Fruit fly (Drosophila melanogaster) whole organism, adult: ENCODE results near the gene CG15760.
A peak's percentile ranks its signal among the peaks of the same experiment; 100 is the strongest.

Experiments
- CG11617 ChIP-seq: fragments of 200-800 bp; sonication (Bioruptor generic); optimal IDR thresholded peaks from 2 replicates; lab custom pipeline; 2017; ENCODE audit warnings: mild to moderate bottlenecking, missing biosample characterization, missing genetic modification reagents, missing genetic modification characterization
- CG12768 ChIP-seq: fragments of 200-800 bp; sonication (Bioruptor generic); optimal IDR thresholded peaks from 2 replicates; lab custom pipeline; 2017; ENCODE audit warnings: missing biosample characterization, missing genetic modification characterization, mild to moderate bottlenecking, moderate library complexity, missing genetic modification reagents
- CG14711 ChIP-seq: fragments of 200-800 bp; sonication (Bioruptor generic); optimal IDR thresholded peaks from 2 replicates; lab custom pipeline; 2018; ENCODE audit warnings: missing biosample characterization, mild to moderate bottlenecking, missing genetic modification characterization, moderate library complexity
- CG1620 ChIP-seq: fragments of 200-800 bp; sonication (Bioruptor generic); optimal IDR thresholded peaks from 2 replicates; lab custom pipeline; 2016; ENCODE audit warnings: missing biosample characterization, missing genetic modification characterization
- CG33017 ChIP-seq: fragments of 200-800 bp; sonication (Bioruptor generic); optimal IDR thresholded peaks from 2 replicates; lab custom pipeline; 2018; ENCODE audit warnings: missing biosample characterization, mild to moderate bottlenecking, missing genetic modification characterization, moderate library complexity
- CG5204 ChIP-seq: fragments of 200-800 bp; sonication (Bioruptor generic); optimal IDR thresholded peaks from 2 replicates; lab custom pipeline; 2016; ENCODE audit warnings: missing biosample characterization, missing genetic modification characterization
- CG7045 ChIP-seq: fragments of 200-800 bp; sonication (Bioruptor generic); optimal IDR thresholded peaks from 2 replicates; lab custom pipeline; 2017; ENCODE audit warnings: missing biosample characterization, mild to moderate bottlenecking, missing genetic modification characterization
- CG7101 ChIP-seq: fragments of 200-800 bp; sonication (Bioruptor generic); optimal IDR thresholded peaks from 2 replicates; lab custom pipeline; 2018; ENCODE audit warnings: missing biosample characterization, mild to moderate bottlenecking, missing genetic modification characterization, moderate library complexity
- Clk ChIP-seq: fragments of 200-800 bp; sonication (Bioruptor generic); optimal IDR thresholded peaks from 2 replicates; lab custom pipeline; 2017; ENCODE audit warnings: missing biosample characterization, missing genetic modification characterization
- Crg-1 ChIP-seq: fragments of 200-800 bp; sonication (Bioruptor generic); optimal IDR thresholded peaks from 2 replicates; lab custom pipeline; 2016; ENCODE audit warnings: missing biosample characterization, missing genetic modification characterization
- Hr96 ChIP-seq: fragments of 200-800 bp; sonication (Bioruptor generic); optimal IDR thresholded peaks from 2 replicates; lab custom pipeline; 2016; ENCODE audit warnings: missing biosample characterization, missing genetic modification characterization
- Mnt ChIP-seq: fragments of 200-800 bp; sonication (Bioruptor generic); optimal IDR thresholded peaks from 2 replicates; lab custom pipeline; 2016; ENCODE audit warnings: missing biosample characterization, mild to moderate bottlenecking, missing genetic modification characterization
- bab1 ChIP-seq: fragments of 200-800 bp; sonication (Bioruptor generic); optimal IDR thresholded peaks from 3 replicates; lab custom pipeline; 2019; ENCODE audit warnings: missing biosample characterization, mild to moderate bottlenecking, missing genetic modification characterization, moderate library complexity
- cic ChIP-seq: fragments of 200-800 bp; sonication (Bioruptor generic); optimal IDR thresholded peaks from 2 replicates; lab custom pipeline; 2017; ENCODE audit warnings: missing biosample characterization, mild to moderate bottlenecking, missing genetic modification characterization, moderate library complexity
- cnc ChIP-seq, 2 experiments: fragments of >200 bp; optimal IDR thresholded peaks; 2 replicates each; lab custom pipeline; 2017
- kay ChIP-seq: fragments of 200-800 bp; sonication (Bioruptor generic); peaks from one replicate; lab custom pipeline; 2016; ENCODE audit warnings: missing biosample characterization, missing genetic modification characterization, borderline replicate concordance
- ovo ChIP-seq: fragments of 200-800 bp; sonication (Bioruptor generic); optimal IDR thresholded peaks from 2 replicates; lab custom pipeline; 2016; ENCODE audit warnings: missing biosample characterization, missing genetic modification characterization
- pad ChIP-seq: fragments of 200-800 bp; sonication (Bioruptor generic); optimal IDR thresholded peaks from 3 replicates; lab custom pipeline; 2017; ENCODE audit warnings: missing biosample characterization, missing genetic modification characterization, mild to moderate bottlenecking, moderate library complexity, missing genetic modification reagents
- tj ChIP-seq: fragments of 200-800 bp; sonication (Bioruptor generic); optimal IDR thresholded peaks from 3 replicates; lab custom pipeline; 2017; ENCODE audit warnings: missing biosample characterization, mild to moderate bottlenecking, missing genetic modification characterization, moderate library complexity
- toe ChIP-seq: fragments of 200-800 bp; sonication (Bioruptor generic); optimal IDR thresholded peaks from 2 replicates; lab custom pipeline; 2016; ENCODE audit warnings: missing biosample characterization, missing genetic modification characterization

CG15760 gene

DNA sequence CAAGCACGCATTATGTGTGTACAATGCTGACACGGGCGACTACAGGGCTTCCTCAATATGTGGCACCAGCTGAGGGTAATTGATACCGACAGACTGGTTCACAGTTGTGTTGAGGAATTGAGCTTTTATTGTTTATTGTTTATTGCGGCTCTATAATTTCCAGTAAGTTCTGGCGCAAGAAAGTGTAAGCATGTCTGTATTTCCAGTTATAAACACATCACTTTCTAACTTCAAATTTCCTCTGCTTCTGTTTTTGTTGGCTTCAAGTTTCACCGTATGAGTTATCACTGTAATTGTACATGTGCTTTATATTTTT is 43.0 kb upstream of the CG15760 start:
- no peak for TF ChIP-seq Clk
- TF ChIP-seq CG5204 (GFP tag; lab: Kevin White, UChicago) = no peak
- peak; percentile 38 for TF ChIP-seq Mnt
- no peak for TF ChIP-seq tj (GFP tag; lab: Kevin White, UChicago)
- TF ChIP-seq CG33017 = peak; percentile 15
- no peak for TF ChIP-seq cic (GFP tag; lab: Kevin White, UChicago)
- peak; percentile 25 for TF ChIP-seq CG7045 (GFP tag; lab: Kevin White, UChicago)
- no peak for TF ChIP-seq kay
- TF ChIP-seq CG11617 = no peak
- TF ChIP-seq Crg-1 (GFP tag; lab: Kevin White, UChicago) = no peak
- no peak for TF ChIP-seq bab1 (GFP tag; lab: Kevin White, UChicago)
- no peak for TF ChIP-seq CG14711 (tag; lab: Kevin White, UChicago)
- no peak for TF ChIP-seq Hr96
- no peak for TF ChIP-seq CG1620
- no peak for TF ChIP-seq CG7101 (tag; lab: Kevin White, UChicago)

DNA sequence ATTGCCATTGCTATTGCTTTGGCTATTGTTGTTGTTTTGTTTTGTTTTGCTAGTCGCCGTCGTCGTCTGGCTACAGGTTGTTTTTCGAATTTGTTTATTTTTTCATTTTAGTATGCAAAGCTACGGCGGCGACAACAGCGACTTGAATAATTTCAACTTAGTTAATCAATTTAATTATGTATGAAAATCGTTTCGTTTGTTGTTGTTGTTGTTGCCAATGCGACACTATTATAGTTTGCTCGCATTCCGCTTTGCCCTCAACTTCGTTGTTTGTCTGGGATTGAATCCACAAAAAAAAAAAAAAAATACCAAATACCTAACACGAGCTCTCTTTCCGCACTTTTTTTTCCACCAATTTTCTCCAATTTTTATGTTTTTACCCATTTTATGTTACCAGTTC is 41.6 kb upstream of the CG15760 start:
- TF ChIP-seq toe (GFP tag; lab: Kevin White, UChicago) (no peak), CG33017 (no peak), Crg-1 (GFP tag; lab: Kevin White, UChicago) (no peak), kay (peak; percentile 20)

DNA sequence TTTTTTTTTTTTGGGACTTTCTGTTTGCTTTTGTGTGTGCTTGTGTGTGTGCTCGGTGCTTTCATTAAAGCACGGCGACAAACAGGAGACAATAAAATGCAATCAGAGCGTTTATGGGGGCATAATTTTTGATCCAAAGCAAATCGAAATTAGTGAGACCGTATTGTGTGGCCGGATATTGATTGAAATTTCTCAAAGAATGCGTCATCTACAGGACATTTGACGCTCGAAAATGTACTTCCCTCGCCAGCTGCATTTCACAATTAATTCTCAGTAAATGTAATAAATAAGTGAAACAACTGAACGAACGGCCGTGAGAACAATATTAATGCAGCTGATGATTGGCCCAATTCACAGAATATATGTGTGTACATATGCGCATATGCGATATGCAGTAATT is 40.1 kb upstream of the CG15760 start:
- no peak for TF ChIP-seq Hr96
- TF ChIP-seq kay = peak; percentile 41

dm6 chrX:13630290-13630900 is 39.1 kb upstream of the CG15760 start:
- TF ChIP-seq CG11617 (peak; percentile 39), tj (GFP tag; lab: Kevin White, UChicago) (peak; percentile 23), pad (no peak), cic (GFP tag; lab: Kevin White, UChicago) (no peak), CG1620 (peak; percentile 2), toe (GFP tag; lab: Kevin White, UChicago) (no peak), CG5204 (GFP tag; lab: Kevin White, UChicago) (peak; percentile 42), cnc (optimal IDR thresholded peaks at IDR 0.05; lab: Kevin White, UChicago) (no peak), Hr96 (no peak), kay (no peak), CG7101 (tag; lab: Kevin White, UChicago) (peak; percentile 62), CG7045 (GFP tag; lab: Kevin White, UChicago) (peak; percentile 55), CG14711 (tag; lab: Kevin White, UChicago) (peak; percentile 57), CG12768 (GFP tag; lab: Kevin White, UChicago) (peak; percentile 37), Crg-1 (GFP tag; lab: Kevin White, UChicago) (no peak), CG33017 (peak; percentile 64), Mnt (peak; percentile 18), Clk (no peak), bab1 (GFP tag; lab: Kevin White, UChicago) (peak; percentile 56), ovo (GFP tag; lab: Kevin White, UChicago) (no peak)

DNA sequence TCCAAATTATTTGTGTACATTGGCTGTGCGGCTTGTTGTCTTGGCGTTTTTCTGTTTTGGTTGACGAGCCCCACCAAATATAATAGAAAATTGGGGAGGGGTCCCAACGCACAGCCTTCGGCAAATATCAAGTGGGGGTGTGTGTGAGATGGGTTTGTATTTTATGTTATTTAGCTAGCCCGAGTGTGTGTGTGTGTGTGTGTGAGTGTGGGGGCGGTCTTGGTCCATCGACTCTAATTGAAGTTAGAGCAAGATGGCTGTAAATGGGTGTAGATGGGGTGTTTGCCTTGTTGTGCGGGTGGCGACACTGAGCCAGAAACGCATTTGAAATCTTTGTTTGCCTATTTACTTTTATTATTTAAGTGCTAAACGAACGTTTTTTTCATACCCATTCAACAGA is 36.9 kb upstream of the CG15760 start:
- TF ChIP-seq bab1 (GFP tag; lab: Kevin White, UChicago) (no peak), CG14711 (tag; lab: Kevin White, UChicago) (no peak)

- TF ChIP-seq CG12768 (GFP tag; lab: Kevin White, UChicago) (no peak), CG7045 (GFP tag; lab: Kevin White, UChicago) (no peak), CG33017 (no peak), CG5204 (GFP tag; lab: Kevin White, UChicago) (no peak)
These were observed 36.1 kb upstream of the CG15760 start for dm6 chrX:13633298-13633891.

DNA sequence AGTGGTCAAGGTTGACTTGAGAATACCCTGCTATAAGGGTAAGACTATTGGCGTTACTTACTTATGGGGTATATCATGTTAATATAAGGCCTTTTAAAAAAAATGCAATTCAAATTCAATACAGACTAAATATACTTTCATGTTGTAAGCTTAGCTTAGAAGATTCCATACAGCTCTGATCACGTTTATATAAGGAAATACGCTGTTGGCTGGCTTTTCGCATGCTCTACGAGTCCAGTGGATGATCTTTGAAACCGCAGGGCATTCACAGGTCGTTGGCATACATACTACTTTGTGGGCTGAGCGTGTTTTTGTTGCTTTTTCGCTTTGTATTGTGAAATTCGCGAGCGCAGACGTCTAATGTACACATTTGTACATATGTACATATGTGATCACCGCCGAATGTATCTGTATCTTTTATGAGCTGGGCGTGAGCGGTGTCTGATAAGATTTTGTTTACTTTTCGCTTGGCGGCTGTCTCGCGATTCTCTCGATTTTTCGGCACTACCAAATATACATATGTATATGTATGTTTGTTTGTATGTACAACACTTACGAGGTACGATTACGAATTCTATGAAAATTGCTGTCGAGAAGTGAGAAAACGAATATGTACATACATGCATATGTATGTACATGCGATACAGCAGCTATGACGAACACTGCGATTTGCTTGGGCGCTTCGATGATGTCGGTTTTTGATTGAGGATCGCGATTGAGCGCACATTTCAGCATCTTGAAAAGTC is 35.1 kb upstream of the CG15760 start:
- TF ChIP-seq CG7101 (tag; lab: Kevin White, UChicago) = peak; percentile 58
- no peak for TF ChIP-seq cnc (optimal IDR thresholded peaks at IDR 0.05; lab: Kevin White, UChicago)
- no peak for TF ChIP-seq toe (GFP tag; lab: Kevin White, UChicago)
- TF ChIP-seq CG11617 = peak; percentile 14
- TF ChIP-seq ovo (GFP tag; lab: Kevin White, UChicago) = peak; percentile 33
- TF ChIP-seq Clk = no peak
- TF ChIP-seq CG33017 = peak; percentile 16
- peak; percentile 32 for TF ChIP-seq CG5204 (GFP tag; lab: Kevin White, UChicago)
- peak; percentile 53 for TF ChIP-seq tj (GFP tag; lab: Kevin White, UChicago)
- no peak for TF ChIP-seq Crg-1 (GFP tag; lab: Kevin White, UChicago)
- peak; percentile 4 for TF ChIP-seq kay
- TF ChIP-seq Hr96 = peak; percentile 58
- TF ChIP-seq CG1620 = no peak
- TF ChIP-seq CG14711 (tag; lab: Kevin White, UChicago) = peak; percentile 38
- no peak for TF ChIP-seq Mnt
- peak; percentile 15 for TF ChIP-seq pad
- peak; percentile 81 for TF ChIP-seq bab1 (GFP tag; lab: Kevin White, UChicago)
- TF ChIP-seq CG7045 (GFP tag; lab: Kevin White, UChicago) = no peak
- TF ChIP-seq cic (GFP tag; lab: Kevin White, UChicago) = peak; percentile 5
- TF ChIP-seq CG12768 (GFP tag; lab: Kevin White, UChicago) = no peak
